Fruit fly (Drosophila melanogaster) whole organism, embryonic: ENCODE measurements around the gene Nos.

Experiments
- Awh ChIP-seq: fragments of 200-800 bp; sonication (Bioruptor generic); IDR thresholded peaks from 2 replicates; pipeline ENCODE4, ENCODE4 v1.3.6; 2022; ENCODE audit warnings: missing biosample characterization, missing genetic modification characterization
- BtbVII ChIP-seq: fragments of 200-800 bp; sonication (Bioruptor generic); optimal IDR thresholded peaks from 3 replicates; lab custom pipeline; 2017; ENCODE audit warnings: missing biosample characterization, mild to moderate bottlenecking, missing genetic modification characterization
- CG10366 ChIP-seq: fragments of 200-800 bp; sonication (Bioruptor generic); IDR thresholded peaks from 2 replicates; pipeline ENCODE4 v1.3.6; 2022; ENCODE audit warnings: missing biosample characterization, missing genetic modification characterization
- CG12071 ChIP-seq: fragments of 200-800 bp; sonication (Bioruptor generic); optimal IDR thresholded peaks from 3 replicates; lab custom pipeline; 2018; ENCODE audit warnings: missing biosample characterization, mild to moderate bottlenecking, missing genetic modification characterization
- CG15601 ChIP-seq: fragments of 200-800 bp; sonication (Bioruptor generic); optimal IDR thresholded peaks from 3 replicates; lab custom pipeline; 2019; ENCODE audit warnings: missing biosample characterization, mild to moderate bottlenecking, missing genetic modification characterization, moderate library complexity
- Lim3 ChIP-seq: fragments of 200-800 bp; sonication (Bioruptor generic); IDR thresholded peaks from 2 replicates; pipeline ENCODE4 v1.3.6; 2022; ENCODE audit warnings: missing biosample characterization, missing genetic modification characterization
- Ravus ChIP-seq: fragments of 200-800 bp; sonication (Bioruptor generic); IDR thresholded peaks from 2 replicates; pipeline ENCODE4 v1.3.6; 2022; ENCODE audit warnings: missing biosample characterization, missing genetic modification characterization
- fru ChIP-seq: fragments of >200 bp; optimal IDR thresholded peaks from 2 replicates; lab custom pipeline; 2017
- lola ChIP-seq, 3 experiments: fragments of >200 bp in 2 of 3; fragments of 200-800 bp in 1 of 3; sonication (Bioruptor generic) in 1 of 3; optimal IDR thresholded peaks; 2 replicates each; lab custom pipeline; 2017 to 2019; ENCODE audit warnings: missing biosample characterization in 3 of 3, missing genetic modification characterization in 3 of 3, mild to moderate bottlenecking in 1 of 3, moderate library complexity in 1 of 3
- nerfin-2 ChIP-seq: fragments of 200-800 bp; sonication (Bioruptor generic); IDR thresholded peaks from 2 replicates; pipeline ENCODE4 v1.3.6; 2022; ENCODE audit warnings: missing biosample characterization, missing genetic modification characterization; ENCODE audit not compliant: partially characterized antibody
- onecut ChIP-seq: fragments of 200-800 bp; sonication (Bioruptor generic); IDR thresholded peaks from 2 replicates; pipeline ENCODE4 v1.3.6; 2022; ENCODE audit warnings: missing biosample characterization, missing genetic modification characterization

dm6 chr2L:10760422-10761166 lies 76.7 kb downstream of the Nos start, which contains the start of gene CG6495:
- TF ChIP-seq Awh (GFP tag; lab: Robert Waterston, UW) (peak; percentile 51), nerfin-2 (GFP tag; lab: Robert Waterston, UW) (no peak), onecut (GFP tag; lab: Robert Waterston, UW) (peak; percentile 92), CG10366 (GFP tag; lab: Robert Waterston, UW) (no peak), fru (lab: Kevin White, UChicago) (no peak), Ravus (GFP tag; lab: Robert Waterston, UW) (no peak), Lim3 (GFP tag; lab: Robert Waterston, UW) (no peak), lola (GFP tag; optimal IDR thresholded peaks at IDR 0.05; lab: Kevin White, UChicago) (peak in 1 of 3 experiments; percentile 18), CG15601 (tag; lab: Kevin White, UChicago) (peak; percentile 49), CG12071 (peak; percentile 1), BtbVII (GFP tag; lab: Kevin White, UChicago) (peak; percentile 57)
